Fruit fly (Drosophila melanogaster): ENCODE measurements around the gene CG14710.

Gene CG14710

dm6 chr3R:11665508-11665907 is 45.6 kb downstream of the CG14710 start:
- TF ChIP-seq chinmo (GFP tag; IDR thresholded peaks at IDR 0.05; ENCODE audit: partially characterized antibody) (peak; percentile 76; the same call in 1 of the 4 replicates), yki (optimal IDR thresholded peaks at IDR 0.05) (no peak), ci (GFP tag; IDR thresholded peaks at IDR 0.05) (0 out of 3 replicates have a peak, but pooled peaks have one; percentile 21), CG11696 (GFP tag; IDR thresholded peaks at IDR 0.05) (no peak), CG8290 (GFP tag; optimal IDR thresholded peaks at IDR 0.05) (no peak), CG8290 (tag; optimal IDR thresholded peaks at IDR 0.05) (peak in 1 of 2 experiments; percentile 11), CG3995 (GFP tag; optimal IDR thresholded peaks at IDR 0.05) (peak; percentile 17), CG17361 (GFP tag; IDR thresholded peaks at IDR 0.05) (0 out of 3 replicates have a peak, but pooled peaks have one; percentile 9), stwl (tag; optimal IDR thresholded peaks at IDR 0.05) (peak; percentile 35), Gsc (GFP tag; IDR thresholded peaks at IDR 0.05) (no peak), C15 (GFP tag; IDR thresholded peaks at IDR 0.05) (no peak), pan (optimal IDR thresholded peaks at IDR 0.05) (no peak), pan (GFP tag; optimal IDR thresholded peaks at IDR 0.05 in 1 of 2, IDR thresholded peaks at IDR 0.05 in 1 of 2) (peak in 1 of 2 experiments; percentile 27), CTCF (GFP tag; optimal IDR thresholded peaks at IDR 0.05) (peak; percentile 97), Lhr (GFP tag; optimal IDR thresholded peaks at IDR 0.05) (peak; percentile 26), Med (GFP tag) (peak; percentile 72), Rfx (GFP tag; IDR thresholded peaks at IDR 0.05) (0 out of 2 replicates have a peak, but pooled peaks have one; percentile 5), CG18619 (GFP tag; optimal IDR thresholded peaks at IDR 0.05) (no peak), ase (GFP tag; IDR thresholded peaks at IDR 0.05) (0 out of 3 replicates have a peak, but pooled peaks have one; percentile 8), CG13624 (GFP tag; optimal IDR thresholded peaks at IDR 0.05) (no peak), CG2116 (GFP tag; optimal IDR thresholded peaks at IDR 0.05) (peak; percentile 4), CG13287 (GFP tag; IDR thresholded peaks at IDR 0.05; ENCODE audit: partially characterized antibody) (peak; percentile 16; the same call in 1 of the 2 replicates), CG15073 (GFP tag; optimal IDR thresholded peaks at IDR 0.05) (no peak), Opbp (GFP tag; IDR thresholded peaks at IDR 0.05; ENCODE audit: partially characterized antibody) (peak; percentile 36; the same call in 1 of the 3 replicates), CG2199 (GFP tag; IDR thresholded peaks at IDR 0.05) (0 out of 3 replicates have a peak, but pooled peaks have one; percentile 35), CG2712 (tag; optimal IDR thresholded peaks at IDR 0.05) (peak; percentile 13)

dm6 chr3R:11665925-11666687 is 46.2 kb downstream of the CG14710 start:
- TF ChIP-seq CG18476 (GFP tag; optimal IDR thresholded peaks at IDR 0.05) = peak; percentile 32
- peak; percentile 39 for TF ChIP-seq pros (GFP tag; optimal IDR thresholded peaks at IDR 0.05)
- TF ChIP-seq caup (GFP tag; optimal IDR thresholded peaks at IDR 0.05; ENCODE audit: severe bottlenecking) = peak; percentile 36
- TF ChIP-seq sens-2 (GFP tag; IDR thresholded peaks at IDR 0.05) = 0 out of 2 replicates have a peak, but pooled peaks have one; percentile 21
- TF ChIP-seq toy (GFP tag; IDR thresholded peaks at IDR 0.05) = no peak
- no peak for TF ChIP-seq Hand (GFP tag; optimal IDR thresholded peaks at IDR 0.05)
- TF ChIP-seq CG13894 (tag; optimal IDR thresholded peaks at IDR 0.05) = peak; percentile 11
- TF ChIP-seq CG12391 (tag; optimal IDR thresholded peaks at IDR 0.05) = peak; percentile 3
- peak; percentile 27 for TF ChIP-seq CG15269 (tag; optimal IDR thresholded peaks at IDR 0.05)
- no peak for TF ChIP-seq CG4328 (GFP tag; optimal IDR thresholded peaks at IDR 0.05)
- TF ChIP-seq CG34376 (GFP tag; optimal IDR thresholded peaks at IDR 0.05) = peak; percentile 91
- TF ChIP-seq Hr78 (GFP tag; optimal IDR thresholded peaks at IDR 0.05) = peak in 1 of 2 experiments; percentile 63
- no peak for TF ChIP-seq dpn (GFP tag; optimal IDR thresholded peaks at IDR 0.05)
- peak; percentile 91 for TF ChIP-seq sqz (GFP tag; optimal IDR thresholded peaks at IDR 0.05)
- TF ChIP-seq chn (GFP tag; optimal IDR thresholded peaks at IDR 0.05) = no peak
- TF ChIP-seq GATAe (GFP tag; conservative IDR thresholded peaks at IDR 0.05) = peak; percentile 78
- TF ChIP-seq CG6813 (GFP tag; optimal IDR thresholded peaks at IDR 0.05) = peak; percentile 19
- 0 out of 2 replicates have a peak, but pooled peaks have one; percentile 10 for TF ChIP-seq seq (GFP tag; IDR thresholded peaks at IDR 0.05)
- peak; percentile 95 for TF ChIP-seq exex (tag; optimal IDR thresholded peaks at IDR 0.05)
- TF ChIP-seq CG14667 (GFP tag; IDR thresholded peaks at IDR 0.05) = no peak
- TF ChIP-seq mirr (GFP tag; optimal IDR thresholded peaks at IDR 0.05) = peak; percentile 82
- no peak for TF ChIP-seq Dfd (GFP tag; optimal IDR thresholded peaks at IDR 0.05)
- TF ChIP-seq sd (tag; optimal IDR thresholded peaks at IDR 0.05) = peak; percentile 85
- peak; percentile 65 for TF ChIP-seq sens (GFP tag)
